Worm (Caenorhabditis elegans) whole organism, early embryonic: ENCODE results near the gene hacd-1.

ENCODE experiments used
- ama-1 ChIP-seq: fragments of 150-350 bp; optimal IDR thresholded peaks from 2 replicates; lab custom pipeline; 2014
- ets-7 ChIP-seq: sonication (generic microtip); optimal IDR thresholded peaks from 2 replicates; lab custom pipeline; 2016; ENCODE audit warnings: missing genotype, missing genetic modification characterization, missing compliant biosample characterization
- flt-1 ChIP-seq: fragments of 200-800 bp; sonication (Bioruptor generic); IDR thresholded peaks from 2 replicates; pipeline ENCODE4 v1.3.6; 2022; ENCODE audit warnings: missing genetic modification characterization, missing compliant biosample characterization
- hmbx-1 ChIP-seq: sonication (generic microtip); optimal IDR thresholded peaks from 2 replicates; lab custom pipeline; 2016; ENCODE audit warnings: mild to moderate bottlenecking, missing genetic modification characterization, missing compliant biosample characterization
- hnd-1 ChIP-seq: sonication (generic microtip); optimal IDR thresholded peaks from 2 replicates; lab custom pipeline; 2016; ENCODE audit warnings: missing genetic modification characterization, missing compliant biosample characterization
- tbx-11 ChIP-seq: fragments of 200-800 bp; sonication (Bioruptor generic); IDR thresholded peaks from 2 replicates; pipeline ENCODE4 v1.3.6; 2022; ENCODE audit warnings: missing genetic modification characterization, missing compliant biosample characterization
- tbx-37 ChIP-seq: fragments of 200-800 bp; sonication (Bioruptor generic); conservative IDR thresholded peaks from 2 replicates; pipeline ENCODE4 v1.3.6; 2022; ENCODE audit warnings: missing genetic modification reagents, missing genetic modification characterization, missing compliant biosample characterization

DNA sequence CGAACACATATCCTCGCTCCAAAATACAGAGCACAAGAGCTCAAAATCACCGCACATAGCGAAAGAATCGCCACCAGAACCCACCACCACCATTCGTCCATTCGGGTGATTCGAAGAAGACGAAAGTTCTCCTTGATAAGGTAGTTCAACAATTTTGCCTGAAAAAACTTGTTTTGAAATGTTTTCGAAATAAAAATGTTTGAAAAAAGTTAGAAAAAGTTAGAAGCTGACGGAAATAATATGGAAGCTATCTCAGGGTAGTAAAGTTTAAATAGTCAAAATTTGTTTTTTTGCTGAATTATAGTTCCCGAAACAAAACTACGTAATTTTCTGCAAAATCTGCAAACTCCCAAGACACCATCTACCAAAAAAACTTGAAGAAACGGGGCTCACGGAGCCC lies 48.7 kb upstream of the hacd-1 start, which contains the start of gene snt-5:
- TF ChIP-seq ama-1 (no peak), hnd-1 (tag; lab: Kevin White, UChicago) (no peak), flt-1 (GFP tag; lab: Robert Waterston, UW) (no peak), tbx-37 (GFP tag; lab: Robert Waterston, UW) (no peak), tbx-11 (GFP tag; lab: Robert Waterston, UW) (no peak), hmbx-1 (tag; lab: Kevin White, UChicago) (no peak), ets-7 (no peak)
